Worm (Caenorhabditis elegans) whole organism, L4 larva: Measurements from ENCODE around the gene F44E5.5.

Experiments
- F10B5.3 ChIP-seq: sonication (generic microtip); optimal IDR thresholded peaks from 2 replicates; lab custom pipeline; 2016; ENCODE audit warnings: mild to moderate bottlenecking, missing genetic modification characterization, missing compliant biosample characterization
- T20F7.1 ChIP-seq: fragments of 200-800 bp; sonication (Bioruptor generic); optimal IDR thresholded peaks from 2 replicates; lab custom pipeline; 2018; ENCODE audit warnings: mild to moderate bottlenecking, missing genetic modification characterization, missing compliant biosample characterization
- T26A8.4 ChIP-seq: fragments of 200-800 bp; sonication (Bioruptor generic); IDR thresholded peaks from 2 replicates; pipeline ENCODE4 v1.3.6; 2022; ENCODE audit warnings: missing genetic modification characterization, missing compliant biosample characterization
- Y5F2A.4 ChIP-seq: fragments of 200-800 bp; sonication (Bioruptor generic); optimal IDR thresholded peaks from 2 replicates; lab custom pipeline; 2018; ENCODE audit warnings: mild to moderate bottlenecking, missing genetic modification characterization, missing compliant biosample characterization
- arid-1 ChIP-seq: fragments of 200-800 bp; sonication (Bioruptor generic); conservative IDR thresholded peaks from 2 replicates; pipeline ENCODE4 v1.3.6; 2022; ENCODE audit warnings: missing genetic modification reagents, missing genetic modification characterization, missing compliant biosample characterization
- attf-4 ChIP-seq: sonication (generic microtip); optimal IDR thresholded peaks from 3 replicates; lab custom pipeline; 2017; ENCODE audit warnings: missing biosample characterization, missing genetic modification characterization
- ceh-20 ChIP-seq: fragments of 200-800 bp; sonication (Bioruptor generic); IDR thresholded peaks from 2 replicates; pipeline ENCODE4 v1.3.6; 2022; ENCODE audit warnings: missing genetic modification reagents, missing genetic modification characterization, missing compliant biosample characterization
- ceh-32 ChIP-seq: sonication (generic microtip); optimal IDR thresholded peaks from 2 replicates; lab custom pipeline; 2016; ENCODE audit warnings: mild to moderate bottlenecking, missing genetic modification characterization, missing compliant biosample characterization; ENCODE audit not compliant: poor library complexity
- ceh-82 ChIP-seq: sonication (generic microtip); optimal IDR thresholded peaks from 2 replicates; lab custom pipeline; 2017; ENCODE audit warnings: missing biosample characterization, missing genetic modification characterization
- cey-2 ChIP-seq: sonication (generic microtip); optimal IDR thresholded peaks from 3 replicates; lab custom pipeline; 2017; ENCODE audit warnings: missing genetic modification characterization, mild to moderate bottlenecking, missing compliant biosample characterization, antibody characterized with exemption, borderline replicate concordance; ENCODE audit not compliant: insufficient read depth
- dmd-6 ChIP-seq: fragments of 200-800 bp; sonication (Bioruptor generic); IDR thresholded peaks from 2 replicates; pipeline ENCODE4 v1.3.6; 2022; ENCODE audit warnings: missing genetic modification reagents, missing genetic modification characterization, missing compliant biosample characterization
- dmd-9 ChIP-seq: fragments of 200-800 bp; sonication (Bioruptor generic); IDR thresholded peaks from 2 replicates; pipeline ENCODE4 v1.3.6; 2022; ENCODE audit warnings: missing genetic modification reagents, missing genetic modification characterization, missing compliant biosample characterization
- dpl-1 ChIP-seq: fragments of 150-350 bp; optimal IDR thresholded peaks from 2 replicates; lab custom pipeline; 2014; ENCODE audit warnings: missing biosample characterization, missing genetic modification reagents, missing genetic modification characterization
- dve-1 ChIP-seq: sonication (generic microtip); optimal IDR thresholded peaks from 2 replicates; lab custom pipeline; 2017; ENCODE audit warnings: antibody characterized with exemption, mild to moderate bottlenecking, missing genetic modification characterization, missing compliant biosample characterization; ENCODE audit not compliant: insufficient read depth
- egl-27 ChIP-seq: sonication (generic microtip); optimal IDR thresholded peaks from 3 replicates; lab custom pipeline; 2017; ENCODE audit warnings: missing biosample characterization, missing genetic modification reagents, missing genetic modification characterization
- hif-1 ChIP-seq, 2 experiments: sonication (generic microtip); optimal IDR thresholded peaks; 2 replicates each; lab custom pipeline; 2016 to 2017; ENCODE audit warnings: missing compliant biosample characterization in 2 of 2, missing genetic modification characterization in 2 of 2, missing genetic modification reagents in 2 of 2, missing genotype in 2 of 2, mild to moderate bottlenecking in 1 of 2
- hlh-11 ChIP-seq: fragments of 200-800 bp; sonication (Bioruptor generic); optimal IDR thresholded peaks from 2 replicates; lab custom pipeline; 2018; ENCODE audit warnings: mild to moderate bottlenecking, missing genetic modification characterization, missing compliant biosample characterization
- hlh-30 ChIP-seq: sonication (generic microtip); optimal IDR thresholded peaks from 2 replicates; lab custom pipeline; 2017; ENCODE audit warnings: antibody characterized with exemption, mild to moderate bottlenecking, missing genetic modification characterization, missing compliant biosample characterization; ENCODE audit not compliant: insufficient read depth
- jun-1 ChIP-seq: fragments of 150-350 bp; optimal IDR thresholded peaks from 2 replicates; lab custom pipeline; 2014; ENCODE audit warnings: missing biosample characterization, missing genetic modification reagents, missing genetic modification characterization
- lin-1 ChIP-seq: fragments of 200-800 bp; sonication (Bioruptor generic); IDR thresholded peaks from 2 replicates; pipeline ENCODE4 v1.3.6; 2022; ENCODE audit warnings: missing genetic modification reagents, missing genetic modification characterization, missing compliant biosample characterization
- mdl-1 ChIP-seq, 2 experiments: fragments of 150-350 bp in 1 of 2; sonication (generic microtip) in 1 of 2; optimal IDR thresholded peaks; 2 replicates each; lab custom pipeline; 2014 to 2017; ENCODE audit warnings: missing biosample characterization in 2 of 2, missing genetic modification characterization in 2 of 2
- mdt-29 ChIP-seq: fragments of 200-800 bp; sonication (Bioruptor generic); IDR thresholded peaks from 2 replicates; pipeline ENCODE4 v1.3.6; 2022; ENCODE audit warnings: missing genetic modification reagents, missing genetic modification characterization, missing compliant biosample characterization
- mxl-2 ChIP-seq: fragments of 200-800 bp; sonication (Bioruptor generic); conservative IDR thresholded peaks from 2 replicates; pipeline ENCODE4 v1.3.6; 2022; ENCODE audit warnings: missing genetic modification reagents, missing genetic modification characterization, missing compliant biosample characterization
- mxl-3 ChIP-seq: fragments of 200-800 bp; sonication (Bioruptor generic); optimal IDR thresholded peaks from 2 replicates; lab custom pipeline; 2018; ENCODE audit warnings: mild to moderate bottlenecking, missing genetic modification characterization, missing compliant biosample characterization
- nhr-10 ChIP-seq: fragments of 150-350 bp; optimal IDR thresholded peaks from 2 replicates; lab custom pipeline; 2014; ENCODE audit warnings: missing biosample characterization, missing genetic modification characterization
- nhr-25 ChIP-seq: sonication (generic microtip); optimal IDR thresholded peaks from 2 replicates; lab custom pipeline; 2017; ENCODE audit warnings: missing genetic modification characterization, mild to moderate bottlenecking, missing compliant biosample characterization, antibody characterized with exemption, moderate library complexity, borderline replicate concordance; ENCODE audit not compliant: insufficient read depth
- nhr-41 ChIP-seq: fragments of 200-800 bp; sonication (Bioruptor generic); IDR thresholded peaks from 2 replicates; pipeline ENCODE4 v1.3.6; 2022; ENCODE audit warnings: missing genetic modification reagents, missing genetic modification characterization, missing compliant biosample characterization
- pqm-1 ChIP-seq: sonication (generic microtip); optimal IDR thresholded peaks from 2 replicates; lab custom pipeline; 2017; ENCODE audit warnings: missing biosample characterization, missing genetic modification characterization
- skn-1 ChIP-seq: fragments of 150-350 bp; optimal IDR thresholded peaks from 2 replicates; lab custom pipeline; 2014; ENCODE audit warnings: missing biosample characterization, missing genetic modification characterization
- spr-1 ChIP-seq: sonication (generic microtip); optimal IDR thresholded peaks from 2 replicates; lab custom pipeline; 2016; ENCODE audit warnings: mild to moderate bottlenecking, missing genetic modification characterization, missing compliant biosample characterization
- spr-3 ChIP-seq: fragments of 200-800 bp; sonication (Bioruptor generic); optimal IDR thresholded peaks from 2 replicates; lab custom pipeline; 2018; ENCODE audit warnings: mild to moderate bottlenecking, missing genetic modification characterization, missing compliant biosample characterization
- unc-130 ChIP-seq: sonication (generic microtip); optimal IDR thresholded peaks from 2 replicates; lab custom pipeline; 2016; ENCODE audit warnings: missing genetic modification reagents, missing genetic modification characterization, missing compliant biosample characterization
- unc-39 ChIP-seq: sonication (generic microtip); optimal IDR thresholded peaks from 2 replicates; lab custom pipeline; 2017; ENCODE audit warnings: missing biosample characterization, missing genetic modification characterization
- unc-62 ChIP-seq, 3 experiments: fragments of 150-350 bp in 1 of 3; sonication (generic microtip); optimal IDR thresholded peaks in 2 of 3; peaks in 1 of 3; 1 replicate in 1 of 3; 2 replicates in 2 of 3; lab custom pipeline; 2014 to 2017; ENCODE audit warnings: missing biosample characterization in 3 of 3, missing genetic modification characterization in 3 of 3, missing genetic modification reagents in 3 of 3, missing genotype in 1 of 3
- ztf-11 ChIP-seq: fragments of 150-350 bp; optimal IDR thresholded peaks from 2 replicates; lab custom pipeline; 2014; ENCODE audit warnings: missing biosample characterization, missing genetic modification characterization
- ztf-7 ChIP-seq: fragments of 150-350 bp; optimal IDR thresholded peaks from 2 replicates; lab custom pipeline; 2014; ENCODE audit warnings: missing biosample characterization, missing genetic modification characterization

The F44E5.5 gene

ce11 chrII:11797194-11797593 lies 37.7 kb downstream of the F44E5.5 start (continued):
- TF ChIP-seq hlh-11 (tag; lab: Kevin White, UChicago), result peak; percentile 52
- TF ChIP-seq ceh-32 (tag; lab: Kevin White, UChicago), result no peak
- no peak for TF ChIP-seq jun-1 (tag; lab: Kevin White, UChicago)
- no peak for TF ChIP-seq egl-27 (tag; lab: Kevin White, UChicago)
- no peak for TF ChIP-seq dmd-9
- TF ChIP-seq T20F7.1 (GFP tag; lab: Kevin White, UChicago), result no peak
- TF ChIP-seq mdl-1 (tag; optimal IDR thresholded peaks at IDR 0.05; lab: Kevin White, UChicago), result no peak
- TF ChIP-seq mdt-29 (GFP tag; lab: Robert Waterston, UW), result no peak
- no peak for TF ChIP-seq spr-3 (GFP tag; lab: Kevin White, UChicago)
- no peak for TF ChIP-seq hif-1 (tag; optimal IDR thresholded peaks at IDR 0.05; lab: Kevin White, UChicago)
- no peak for TF ChIP-seq ztf-7
- no peak for TF ChIP-seq lin-1 (GFP tag; lab: Robert Waterston, UW)
- TF ChIP-seq cey-2, result no peak
- no peak for TF ChIP-seq nhr-41 (GFP tag; lab: Robert Waterston, UW)
- TF ChIP-seq hlh-30 (tag; lab: Kevin White, UChicago), result no peak
- no peak for TF ChIP-seq ceh-82 (tag; lab: Kevin White, UChicago)
- no peak for TF ChIP-seq arid-1 (GFP tag; lab: Robert Waterston, UW)
- TF ChIP-seq mxl-3 (GFP tag; lab: Kevin White, UChicago), result no peak
- no peak for TF ChIP-seq dpl-1 (GFP tag; lab: Kevin White, UChicago)
- no peak for TF ChIP-seq spr-1 (tag; lab: Kevin White, UChicago)
- TF ChIP-seq F10B5.3 (tag; lab: Kevin White, UChicago), result no peak
- TF ChIP-seq mxl-2 (GFP tag; lab: Robert Waterston, UW), result no peak
- no peak for TF ChIP-seq unc-130 (GFP tag; lab: Kevin White, UChicago)
- TF ChIP-seq unc-62 (GFP tag; optimal IDR thresholded peaks at IDR 0.05 in 1 of 2; lab: Kevin White, UChicago), result no peak
- no peak for TF ChIP-seq unc-62 (tag; optimal IDR thresholded peaks at IDR 0.05; lab: Kevin White, UChicago)
- no peak for TF ChIP-seq unc-39 (tag; lab: Kevin White, UChicago)
- peak; percentile 29 for TF ChIP-seq dmd-6 (GFP tag; lab: Robert Waterston, UW)
- TF ChIP-seq nhr-25 (tag; lab: Kevin White, UChicago), result no peak

- no peak for TF ChIP-seq mxl-3 (GFP tag; lab: Kevin White, UChicago)
- no peak for TF ChIP-seq dve-1 (tag; lab: Kevin White, UChicago)
- no peak for TF ChIP-seq ceh-32 (tag; lab: Kevin White, UChicago)
- peak in 1 of 2 experiments; percentile 11 for TF ChIP-seq unc-62 (GFP tag; optimal IDR thresholded peaks at IDR 0.05 in 1 of 2; lab: Kevin White, UChicago)
- TF ChIP-seq unc-62 (tag; optimal IDR thresholded peaks at IDR 0.05; lab: Kevin White, UChicago), result no peak
- TF ChIP-seq T26A8.4, result no peak
- no peak for TF ChIP-seq arid-1 (GFP tag; lab: Robert Waterston, UW)
- TF ChIP-seq ceh-20 (GFP tag; lab: Robert Waterston, UW), result no peak
- no peak for TF ChIP-seq ztf-11 (tag; lab: Kevin White, UChicago)
Measured at ce11 chrII:11798737-11799136, 39.3 kb downstream of the F44E5.5 start, which contains the start of gene hda-5. Gene hda-5 (plus strand): TSS chrII:11799037.

ce11 chrII:11802451-11802850 lies 43.0 kb downstream of the F44E5.5 start, which contains the start of gene F43G6.17:
Gene F43G6.17 (plus strand): TSS chrII:11802751.
- TF ChIP-seq Y5F2A.4 (no peak), pqm-1 (tag; lab: Kevin White, UChicago) (peak; percentile 3)

ce11 chrII:11806256-11806655 lies 46.8 kb downstream of the F44E5.5 start, which contains the start of gene jmjd-1.1:
Gene jmjd-1.1 (plus strand): TSS chrII:11806556.
- TF ChIP-seq hlh-11 (tag; lab: Kevin White, UChicago) (no peak), dpl-1 (GFP tag; lab: Kevin White, UChicago) (no peak), skn-1 (no peak), attf-4 (tag; lab: Kevin White, UChicago) (no peak), nhr-10 (no peak), arid-1 (GFP tag; lab: Robert Waterston, UW) (no peak)
